Fruit fly (Drosophila melanogaster): ENCODE data around the gene Alp11.

dm6 chrX:15582853-15583252 is 4.7 kb upstream of the Alp11 start, which contains the start of the genes CG9215 and CG8097:
- TF ChIP-seq Vsx2 (GFP tag; optimal IDR thresholded peaks at IDR 0.05; ENCODE audit: partially characterized antibody) (no peak), sage (GFP tag; optimal IDR thresholded peaks at IDR 0.05) (no peak), psq (GFP tag; optimal IDR thresholded peaks at IDR 0.05) (peak; percentile 46), pan (optimal IDR thresholded peaks at IDR 0.05) (no peak), OdsH (GFP tag; optimal IDR thresholded peaks at IDR 0.05) (peak; percentile 29), brk (GFP tag; optimal IDR thresholded peaks at IDR 0.05) (no peak), Hr78 (GFP tag; optimal IDR thresholded peaks at IDR 0.05) (no peak), Myc (optimal IDR thresholded peaks at IDR 0.05) (peak; percentile 32)

Data from whole organism, wandering third instar larva.